Worm (Caenorhabditis elegans): ENCODE data around the gene F41D9.2.

DNA sequence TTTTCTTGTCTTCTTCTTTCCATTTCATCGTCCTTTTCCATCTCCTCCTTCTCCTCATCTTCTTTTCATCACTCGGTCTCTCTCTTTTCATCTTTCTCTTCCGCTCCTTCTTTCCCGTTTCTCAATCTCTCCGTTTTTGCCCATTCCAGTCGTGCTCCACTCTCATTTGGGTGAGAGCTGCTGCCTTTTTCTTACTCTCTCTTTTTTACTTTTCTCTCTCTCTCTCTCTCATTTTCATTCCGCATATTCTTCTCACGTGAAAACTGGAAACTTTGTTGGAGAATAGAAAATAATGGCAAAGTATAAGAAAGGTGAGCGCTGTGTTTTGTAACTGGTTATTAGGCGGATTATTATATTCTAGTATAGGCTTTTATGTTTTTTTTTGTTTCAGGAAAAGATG is 6.4 kb downstream of the F41D9.2 start, which contains the start of gene tbc-18:
- TF ChIP-seq nhr-237 (tag; optimal IDR thresholded peaks at IDR 0.05) (no peak), lsy-2 (tag; optimal IDR thresholded peaks at IDR 0.05) (no peak), ceh-83 (GFP tag; optimal IDR thresholded peaks at IDR 0.05) (no peak), unc-39 (tag; optimal IDR thresholded peaks at IDR 0.05) (no peak), ztf-11 (tag; optimal IDR thresholded peaks at IDR 0.05) (no peak), tbx-8 (GFP tag; optimal IDR thresholded peaks at IDR 0.05) (no peak), blmp-1 (tag; optimal IDR thresholded peaks at IDR 0.05) (no peak), snpc-4 (tag; optimal IDR thresholded peaks at IDR 0.05) (no peak), nhr-2 (tag; optimal IDR thresholded peaks at IDR 0.05) (no peak), elt-3 (tag; optimal IDR thresholded peaks at IDR 0.05) (no peak), unc-62 (GFP tag; optimal IDR thresholded peaks at IDR 0.05) (no peak), mls-2 (tag; optimal IDR thresholded peaks at IDR 0.05) (no peak)
